Worm (Caenorhabditis elegans): ENCODE results near the gene atg-16.1.

atg-16.1 gene

DNA sequence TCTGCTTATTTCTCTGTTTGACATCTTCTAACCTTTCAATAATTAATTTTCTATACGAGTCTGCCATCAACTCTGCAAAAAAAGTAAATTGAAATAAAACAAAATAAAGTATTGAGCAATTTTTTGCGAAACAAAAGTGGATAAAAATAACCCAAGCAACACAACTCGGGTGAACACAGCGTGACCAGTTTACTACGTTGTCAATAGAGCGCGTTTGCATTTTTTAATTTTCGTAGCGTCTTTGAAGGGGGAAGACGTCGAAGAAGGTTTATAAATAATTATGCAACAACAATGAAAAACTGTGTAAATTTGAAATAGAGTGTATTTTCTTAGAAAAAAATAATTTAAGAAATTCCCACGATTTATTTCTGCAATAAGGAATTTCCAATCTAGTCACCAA is at the start of gene atg-16.1:
Gene atg-16.1, minus strand, starts transcription at position 76 of the 400 bp plus-strand sequence.
- TF ChIP-seq lin-40 (tag; optimal IDR thresholded peaks at IDR 0.05) (peak; percentile 29), K11D2.4 (GFP tag; IDR thresholded peaks at IDR 0.05) (0 out of 2 replicates have a peak, but pooled peaks have one; percentile 18), hmg-1.2 (GFP tag; IDR thresholded peaks at IDR 0.05) (peak; percentile 29; the same call in 1 of the 2 replicates), bed-1 (GFP tag; IDR thresholded peaks at IDR 0.05) (no peak), attf-5 (GFP tag; optimal IDR thresholded peaks at IDR 0.05) (peak; percentile 45), F57A8.1 (GFP tag; optimal IDR thresholded peaks at IDR 0.05) (no peak), mcd-1 (GFP tag; IDR thresholded peaks at IDR 0.05) (peak; percentile 92), nhr-80 (tag; optimal IDR thresholded peaks at IDR 0.05) (peak; percentile 39)

DNA sequence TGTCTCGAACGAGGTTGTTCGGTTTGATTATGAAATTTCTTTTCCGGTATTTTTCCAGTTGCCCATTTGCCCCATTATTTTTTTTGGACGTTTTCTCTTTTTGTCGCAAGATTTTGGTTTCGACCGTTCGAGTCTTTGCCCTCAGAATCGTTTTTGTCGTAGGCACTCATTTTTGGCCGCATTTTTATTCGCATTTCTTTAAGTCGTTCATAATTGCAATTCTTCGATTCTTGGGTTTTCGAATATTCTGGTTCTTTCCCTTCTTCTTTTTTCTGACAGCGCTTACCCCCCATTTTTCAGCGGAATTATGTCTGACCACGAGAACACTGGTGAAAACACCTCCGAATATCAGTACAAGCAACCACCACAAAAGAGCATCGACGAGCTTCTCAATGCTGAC is 45.9 kb upstream of the atg-16.1 start, which contains the start of gene rhi-1:
Gene rhi-1, plus strand, starts transcription at position 301 of the 400 bp plus-strand sequence.
- TF ChIP-seq cebp-1 (GFP tag; IDR thresholded peaks at IDR 0.05), result no peak
- TF ChIP-seq cebp-1 (tag; optimal IDR thresholded peaks at IDR 0.05), result peak; percentile 61
- TF ChIP-seq Y56A3A.18 (GFP tag; IDR thresholded peaks at IDR 0.05), result no peak

DNA sequence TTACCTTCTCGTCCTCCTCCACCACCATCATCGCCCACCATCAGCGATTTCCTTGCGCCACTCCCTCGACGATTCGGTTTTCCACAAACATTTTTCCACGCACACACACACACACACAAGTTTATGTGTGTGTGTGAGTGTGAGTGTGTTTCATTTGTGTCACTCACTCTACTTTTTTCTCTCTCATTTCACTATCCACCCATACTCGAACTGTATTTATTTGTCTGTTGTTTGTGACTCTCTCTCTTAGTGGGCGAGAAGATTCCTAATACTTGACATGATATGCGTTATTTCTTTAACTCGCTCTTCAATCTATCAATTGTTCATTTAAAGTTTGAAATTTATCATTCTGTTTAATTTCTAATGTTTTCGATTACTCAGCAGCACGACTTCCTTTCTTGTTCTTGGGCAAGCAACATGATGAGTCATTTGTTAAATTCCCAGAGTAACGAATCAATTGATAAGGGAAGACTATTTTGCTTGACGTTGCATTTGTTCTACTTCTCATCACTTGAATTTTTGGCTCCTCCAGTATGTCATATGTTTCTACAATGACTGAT is 44.9 kb upstream of the atg-16.1 start:
- peak; percentile 23; the same call in 1 of the 2 replicates for TF ChIP-seq lir-1 (GFP tag; conservative IDR thresholded peaks at IDR 0.05)
- no peak for TF ChIP-seq F22D6.2 (tag; optimal IDR thresholded peaks at IDR 0.05)
- TF ChIP-seq ztf-18 (tag; optimal IDR thresholded peaks at IDR 0.05), result no peak
- TF ChIP-seq cebp-1 (GFP tag; IDR thresholded peaks at IDR 0.05), result no peak
- TF ChIP-seq cebp-1 (tag; optimal IDR thresholded peaks at IDR 0.05), result peak; percentile 9
- TF ChIP-seq atf-7 (tag; optimal IDR thresholded peaks at IDR 0.05), result peak; percentile 1
- peak; percentile 64 for TF ChIP-seq nhr-80 (tag; optimal IDR thresholded peaks at IDR 0.05)
- peak; percentile 19; the same call in 1 of the 2 replicates for TF ChIP-seq dox-1 (GFP tag; IDR thresholded peaks at IDR 0.05)
- no peak for TF ChIP-seq B0336.3 (GFP tag; IDR thresholded peaks at IDR 0.05)
- no peak for TF ChIP-seq D2030.7 (GFP tag; IDR thresholded peaks at IDR 0.05)
- TF ChIP-seq rcor-1 (GFP tag; IDR thresholded peaks at IDR 0.05), result no peak

DNA sequence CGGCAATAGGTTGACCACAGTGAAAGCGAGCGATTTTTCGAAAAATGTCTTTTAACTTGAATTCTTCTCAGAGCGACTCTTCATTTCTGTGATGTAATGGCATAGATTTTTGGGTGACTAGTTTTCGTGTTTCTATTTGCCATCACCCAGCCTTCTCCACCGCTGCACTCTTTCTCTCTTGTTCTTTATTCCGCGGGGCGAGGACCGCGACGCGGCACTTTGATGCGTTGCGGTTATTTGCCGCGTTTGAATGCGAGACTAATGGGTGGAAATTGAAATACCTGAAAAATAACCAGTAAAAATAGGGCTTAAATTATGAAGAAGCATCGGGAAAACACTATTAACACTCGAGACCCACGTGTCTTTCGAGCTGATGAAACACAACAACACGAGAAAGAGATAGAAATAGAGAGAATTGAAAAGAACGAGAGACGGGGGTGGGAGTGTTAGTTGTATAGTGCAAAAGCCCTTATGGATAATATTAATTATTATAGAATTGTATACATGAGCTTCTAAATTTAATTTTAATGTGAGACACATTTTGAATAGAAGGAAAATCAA is 41.9 kb upstream of the atg-16.1 start, which contains the start of gene dgk-2:
Gene dgk-2, minus strand, starts transcription at position 281 of the 561 bp plus-strand sequence.
- TF ChIP-seq K12H6.12 (tag; optimal IDR thresholded peaks at IDR 0.05) (peak; percentile 4), F22D6.2 (tag; optimal IDR thresholded peaks at IDR 0.05) (no peak), cebp-1 (GFP tag; IDR thresholded peaks at IDR 0.05) (no peak), cebp-1 (tag; optimal IDR thresholded peaks at IDR 0.05) (peak; percentile 47), ama-1 (optimal IDR thresholded peaks at IDR 0.05) (no peak), ama-1 (GFP tag; optimal IDR thresholded peaks at IDR 0.05) (no peak)

DNA sequence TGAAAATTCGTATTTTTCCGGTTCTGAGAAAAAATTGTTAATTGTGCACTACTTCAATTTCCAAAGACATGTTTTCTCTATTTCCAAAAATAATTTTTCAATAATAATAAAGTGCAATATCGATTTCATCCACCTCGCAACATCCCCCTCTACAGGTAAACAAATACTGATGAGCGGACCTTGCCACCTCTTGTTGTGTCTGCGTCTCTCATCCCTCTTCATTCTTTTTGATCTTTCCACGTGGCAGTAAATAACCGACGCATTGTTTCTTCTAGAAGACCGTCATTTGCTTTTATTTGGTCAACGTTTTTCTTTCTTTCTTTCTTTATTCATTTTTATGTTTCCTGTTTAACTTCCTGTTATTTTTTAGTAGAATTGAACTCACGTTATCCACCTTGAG is 41.0 kb upstream of the atg-16.1 start:
- TF ChIP-seq F37B4.10 (GFP tag; IDR thresholded peaks at IDR 0.05), result no peak
- TF ChIP-seq hmg-1.2 (GFP tag; IDR thresholded peaks at IDR 0.05), result peak; percentile 41; the same call in 1 of the 2 replicates
- TF ChIP-seq ztf-3 (GFP tag; optimal IDR thresholded peaks at IDR 0.05), result no peak

DNA sequence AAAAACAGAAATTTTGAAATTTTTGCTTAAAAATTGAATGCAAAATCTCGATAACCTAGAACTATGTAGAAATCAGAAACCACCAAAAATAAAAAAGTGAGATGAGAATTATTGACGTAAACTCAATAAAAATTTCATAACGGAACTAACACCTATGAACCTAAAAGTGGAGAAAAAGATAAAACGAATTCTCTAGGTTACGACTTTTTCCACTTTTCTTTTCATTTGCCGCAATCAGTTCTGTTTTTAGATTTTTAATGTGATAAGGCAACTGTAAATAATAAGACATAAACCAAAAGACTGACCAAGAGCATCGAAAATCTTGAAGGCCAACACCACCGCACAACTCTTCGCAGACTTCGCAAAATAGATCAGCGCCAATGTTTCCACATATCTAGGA is 39.8 kb upstream of the atg-16.1 start:
- TF ChIP-seq F55B11.4 (tag; optimal IDR thresholded peaks at IDR 0.05; ENCODE audit: borderline replicate concordance, insufficient read depth), result no peak
- no peak for TF ChIP-seq ztf-18 (tag; optimal IDR thresholded peaks at IDR 0.05)
- no peak for TF ChIP-seq nhr-179 (tag; optimal IDR thresholded peaks at IDR 0.05)
- no peak for TF ChIP-seq F23B12.7 (tag; optimal IDR thresholded peaks at IDR 0.05; ENCODE audit: insufficient read depth)
- no peak for TF ChIP-seq rcor-1 (GFP tag; IDR thresholded peaks at IDR 0.05)
- no peak for TF ChIP-seq him-1 (tag; optimal IDR thresholded peaks at IDR 0.05)
- TF ChIP-seq F37B4.10 (GFP tag; IDR thresholded peaks at IDR 0.05), result no peak
- no peak for TF ChIP-seq T26A5.8 (tag; optimal IDR thresholded peaks at IDR 0.05)
- TF ChIP-seq F57A8.1 (GFP tag; optimal IDR thresholded peaks at IDR 0.05), result no peak
- TF ChIP-seq nfyb-1 (GFP tag; IDR thresholded peaks at IDR 0.05), result no peak
- no peak for TF ChIP-seq hmg-20 (GFP tag; IDR thresholded peaks at IDR 0.05)
- TF ChIP-seq ceh-27 (GFP tag; optimal IDR thresholded peaks at IDR 0.05), result no peak
- TF ChIP-seq nfya-2 (GFP tag; IDR thresholded peaks at IDR 0.05), result no peak
- TF ChIP-seq attf-6 (GFP tag; IDR thresholded peaks at IDR 0.05), result no peak
- no peak for TF ChIP-seq ztf-25 (GFP tag; IDR thresholded peaks at IDR 0.05)
- no peak for TF ChIP-seq nhr-27 (tag; optimal IDR thresholded peaks at IDR 0.05)
- no peak for TF ChIP-seq chd-7 (tag; optimal IDR thresholded peaks at IDR 0.05)

Data from whole organism, young adult.